Worm (Caenorhabditis elegans): ENCODE data around the gene srh-127.

DNA sequence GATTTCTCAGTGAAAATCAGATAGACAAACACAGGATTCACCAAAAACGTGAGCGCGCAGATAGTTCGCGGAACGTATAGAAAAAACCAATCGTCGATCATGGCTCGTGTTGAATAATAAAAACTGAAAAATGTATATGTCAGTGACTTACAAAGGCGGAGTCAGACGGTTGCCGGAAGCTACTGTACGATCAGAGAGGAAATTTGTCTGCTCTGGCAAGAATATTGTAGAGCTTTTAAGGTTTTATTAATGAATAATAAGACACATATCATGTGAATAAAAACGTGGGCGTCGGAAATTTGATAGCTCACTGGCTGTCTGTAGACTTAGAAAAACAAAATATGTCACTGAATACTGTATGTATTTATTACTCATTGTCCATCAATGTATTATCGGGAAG lies 37.6 kb upstream of the srh-127 start, which contains the start of gene srj-57:
- no peak for TF ChIP-seq him-1 (tag; optimal IDR thresholded peaks at IDR 0.05)
- TF ChIP-seq W03F9.2 (tag; optimal IDR thresholded peaks at IDR 0.05): no peak

All from whole organism, L4/young adult.